Fruit fly (Drosophila melanogaster): Measurements from ENCODE around the gene CG11537.

dm6 chr3L:3124519-3124918 is 18.7 kb downstream of the CG11537 start:
- TF ChIP-seq psq (optimal IDR thresholded peaks at IDR 0.05) (no peak), insv (optimal IDR thresholded peaks at IDR 0.05) (no peak)
